Worm (Caenorhabditis elegans) whole organism, mixed stage, embryonic: Measurements from ENCODE around the gene Y82E9BR.22.
A peak's percentile ranks its signal among the peaks of the same experiment; 100 is the strongest.
"Not testable (repeated sequence)": the region's sequence is repeated elsewhere in the genome, so short reads cannot be mapped to it uniquely, and the experiment has no call there.

Source experiments
- M03D4.4 ChIP-seq: sonication (generic microtip); optimal IDR thresholded peaks from 2 replicates; lab custom pipeline; 2017; ENCODE audit warnings: mild to moderate bottlenecking, missing genetic modification characterization, missing compliant biosample characterization
- blmp-1 ChIP-seq: fragments of 150-350 bp; optimal IDR thresholded peaks from 2 replicates; lab custom pipeline; 2014; ENCODE audit warnings: missing biosample characterization, missing genetic modification characterization
- ceh-39 ChIP-seq: fragments of 150-350 bp; optimal IDR thresholded peaks from 2 replicates; lab custom pipeline; 2014; ENCODE audit warnings: missing biosample characterization, missing genetic modification characterization
- ceh-83 ChIP-seq: fragments of 200-800 bp; sonication (Bioruptor generic); optimal IDR thresholded peaks from 2 replicates; lab custom pipeline; 2018; ENCODE audit warnings: mild to moderate bottlenecking, missing genetic modification characterization, missing compliant biosample characterization
- ces-1 ChIP-seq: fragments of 150-350 bp; optimal IDR thresholded peaks from 2 replicates; lab custom pipeline; 2014; ENCODE audit warnings: missing biosample characterization, missing genetic modification reagents, missing genetic modification characterization
- drap-1 ChIP-seq: fragments of 200-800 bp; sonication (Bioruptor generic); optimal IDR thresholded peaks from 3 replicates; lab custom pipeline; 2018; ENCODE audit warnings: mild to moderate bottlenecking, missing genetic modification characterization, missing compliant biosample characterization
- elt-1 ChIP-seq: sonication (generic microtip); optimal IDR thresholded peaks from 2 replicates; lab custom pipeline; 2017; ENCODE audit warnings: missing genetic modification characterization, mild to moderate bottlenecking, missing compliant biosample characterization, antibody characterized with exemption, moderate library complexity, borderline replicate concordance; ENCODE audit not compliant: insufficient read depth
- elt-3 ChIP-seq: fragments of 150-350 bp; optimal IDR thresholded peaks from 2 replicates; lab custom pipeline; 2014; ENCODE audit warnings: missing biosample characterization, missing genetic modification characterization
- flh-1 ChIP-seq: fragments of 200-800 bp; sonication (Bioruptor generic); optimal IDR thresholded peaks from 2 replicates; lab custom pipeline; 2018; ENCODE audit warnings: mild to moderate bottlenecking, missing genetic modification characterization, moderate library complexity, missing compliant biosample characterization
- ham-2 ChIP-seq: fragments of 200-800 bp; sonication (Bioruptor generic); optimal IDR thresholded peaks from 2 replicates; lab custom pipeline; 2018; ENCODE audit warnings: mild to moderate bottlenecking, missing genetic modification characterization, missing compliant biosample characterization
- hlh-1 ChIP-seq: fragments of 150-350 bp; optimal IDR thresholded peaks from 2 replicates; lab custom pipeline; 2014; ENCODE audit warnings: missing biosample characterization, missing genetic modification reagents, missing genetic modification characterization
- lsy-2 ChIP-seq: fragments of 150-350 bp; optimal IDR thresholded peaks from 2 replicates; lab custom pipeline; 2014; ENCODE audit warnings: missing biosample characterization, missing genetic modification characterization
- mab-5 ChIP-seq: fragments of 150-350 bp; optimal IDR thresholded peaks from 2 replicates; lab custom pipeline; 2014; ENCODE audit warnings: missing biosample characterization, missing genetic modification characterization
- mep-1 ChIP-seq: fragments of 150-350 bp; optimal IDR thresholded peaks from 2 replicates; lab custom pipeline; 2017; ENCODE audit warnings: missing biosample characterization, missing genetic modification reagents, missing genetic modification characterization, inconsistent platforms
- mls-2 ChIP-seq: sonication (generic microtip); optimal IDR thresholded peaks from 2 replicates; lab custom pipeline; 2016; ENCODE audit warnings: mild to moderate bottlenecking, missing genetic modification characterization, moderate library complexity, missing compliant biosample characterization
- nhr-12 ChIP-seq: fragments of 150-350 bp; optimal IDR thresholded peaks from 2 replicates; lab custom pipeline; 2014; ENCODE audit warnings: missing biosample characterization, missing genetic modification characterization
- nhr-2 ChIP-seq: fragments of 150-350 bp; optimal IDR thresholded peaks from 2 replicates; lab custom pipeline; 2014; ENCODE audit warnings: missing biosample characterization, missing genetic modification characterization
- nhr-237 ChIP-seq: fragments of 150-350 bp; optimal IDR thresholded peaks from 2 replicates; lab custom pipeline; 2014; ENCODE audit warnings: missing biosample characterization, missing genetic modification characterization
- nhr-28 ChIP-seq: fragments of 150-350 bp; optimal IDR thresholded peaks from 2 replicates; lab custom pipeline; 2014; ENCODE audit warnings: missing biosample characterization, missing genetic modification characterization
- pha-4 ChIP-seq: fragments of 150-350 bp; optimal IDR thresholded peaks from 2 replicates; lab custom pipeline; 2018; ENCODE audit warnings: missing biosample characterization, missing genetic modification reagents, missing genetic modification characterization
- sem-2 ChIP-seq: fragments of 200-800 bp; sonication (Bioruptor generic); optimal IDR thresholded peaks from 2 replicates; lab custom pipeline; 2018; ENCODE audit warnings: mild to moderate bottlenecking, missing genetic modification characterization, missing compliant biosample characterization
- snpc-4 ChIP-seq: fragments of 150-350 bp; optimal IDR thresholded peaks from 2 replicates; lab custom pipeline; 2014; ENCODE audit warnings: missing biosample characterization, missing genetic modification characterization
- unc-120 ChIP-seq: sonication (generic microtip); optimal IDR thresholded peaks from 2 replicates; lab custom pipeline; 2017; ENCODE audit warnings: missing genetic modification characterization, missing compliant biosample characterization; ENCODE audit not compliant: poor library complexity, severe bottlenecking
- unc-39 ChIP-seq: fragments of 150-350 bp; optimal IDR thresholded peaks from 2 replicates; lab custom pipeline; 2014; ENCODE audit warnings: missing biosample characterization, missing genetic modification characterization
- ztf-11 ChIP-seq: fragments of 150-350 bp; optimal IDR thresholded peaks from 2 replicates; lab custom pipeline; 2014; ENCODE audit warnings: missing biosample characterization, missing genetic modification characterization

The Y82E9BR.22 gene

ce11 chrIII:1383483-1383882 is 25.6 kb downstream of the Y82E9BR.22 start:
- TF ChIP-seq nhr-237 = no peak
- TF ChIP-seq ztf-11 = no peak
- no peak for TF ChIP-seq flh-1
- TF ChIP-seq nhr-12 (tag; lab: Kevin White, UChicago) = no peak
- TF ChIP-seq lsy-2 (tag; lab: Kevin White, UChicago) = no peak
- TF ChIP-seq nhr-2 (tag; lab: Kevin White, UChicago) = no peak
- TF ChIP-seq unc-120 (tag; lab: Kevin White, UChicago) = no peak
- no peak for TF ChIP-seq unc-39
- TF ChIP-seq M03D4.4 (tag; lab: Kevin White, UChicago) = no peak
- no peak for TF ChIP-seq nhr-28
- TF ChIP-seq snpc-4 (tag; lab: Kevin White, UChicago) = no peak
- no peak for TF ChIP-seq ham-2
- TF ChIP-seq mab-5 (tag; lab: Kevin White, UChicago) = no peak
- TF ChIP-seq mls-2 = no peak
- TF ChIP-seq, all 35 proteins: peak for 0

DNA sequence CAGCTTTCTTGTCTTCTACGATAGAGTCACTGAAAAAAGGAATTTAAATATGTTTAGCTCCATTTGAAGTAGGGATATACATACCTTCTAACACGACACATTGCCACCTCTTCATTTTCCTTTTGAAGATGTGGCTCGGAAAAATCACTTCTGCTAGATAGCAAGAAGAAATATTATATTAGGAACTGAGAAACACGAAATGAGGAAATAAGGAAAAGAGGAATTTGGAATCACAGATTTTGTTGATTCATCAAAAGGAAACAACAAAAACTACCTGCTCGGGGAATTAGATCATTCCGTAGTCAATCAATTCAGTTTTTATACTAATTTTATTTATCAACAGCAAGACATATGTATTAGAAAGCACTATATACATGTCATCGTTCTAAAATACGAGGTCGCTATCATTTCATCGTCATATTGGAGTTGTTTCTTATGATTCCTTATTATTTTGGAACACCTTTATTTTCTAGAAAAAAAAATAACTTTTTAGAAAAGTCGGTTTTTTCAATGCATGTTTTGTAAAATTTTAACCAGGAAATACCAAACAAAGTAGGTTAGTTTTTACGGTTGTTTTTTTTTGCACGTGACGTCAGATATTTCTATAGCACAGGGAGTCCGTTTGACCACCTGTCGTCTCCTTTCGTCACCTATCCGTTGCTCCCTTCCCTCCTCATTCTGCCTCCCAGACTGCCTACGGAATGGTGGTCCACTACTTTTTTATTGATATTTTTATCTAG is 28.3 kb downstream of the Y82E9BR.22 start, which contains the start of the genes pals-21 and Y82E9BR.6:
Gene pals-21 (minus strand): TSS at position 101 of the 740 bp plus-strand sequence.
Gene Y82E9BR.6 (plus strand): TSS at position 690 of the 740 bp plus-strand sequence.
- TF ChIP-seq hlh-1 (tag; lab: Kevin White, UChicago) (peak; percentile 75), blmp-1 (tag; lab: Kevin White, UChicago) (no peak), flh-1 (no peak)

- not testable (repeated sequence) for TF ChIP-seq pha-4 (tag; lab: Kevin White, UChicago); ceh-83 (GFP tag; lab: Kevin White, UChicago); nhr-2 (tag; lab: Kevin White, UChicago)
- TF ChIP-seq, all 35 proteins: peak for 0; not testable (repeated sequence) for 35
Measured at ce11 chrIII:1377903-1378302, 31.1 kb downstream of the Y82E9BR.22 start, which contains the start of gene pals-40. pals-40 (minus strand) TSS chrIII:1378003.

DNA sequence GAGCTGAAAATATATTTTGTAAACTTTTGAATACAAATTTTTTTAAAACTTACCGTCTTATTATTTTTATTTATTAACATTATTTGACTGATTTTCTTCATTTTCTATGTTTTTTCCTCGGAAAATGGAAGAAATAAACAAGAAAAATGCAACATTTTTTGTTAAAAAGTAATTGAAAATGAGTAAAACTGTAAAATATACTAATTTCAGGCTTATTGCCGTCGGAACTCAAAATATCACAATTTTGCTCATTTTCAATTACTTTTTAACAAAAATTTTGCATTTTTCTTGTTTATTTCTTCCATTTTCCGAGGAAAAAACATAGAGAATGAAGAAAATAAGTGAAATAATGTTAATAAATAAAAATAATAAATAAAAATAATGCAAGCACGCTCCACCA is 33.5 kb downstream of the Y82E9BR.22 start, which contains the start of gene Y82E9BR.10:
Gene Y82E9BR.10 (minus strand): TSS at position 101 of the 400 bp plus-strand sequence.
- TF ChIP-seq hlh-1 (tag; lab: Kevin White, UChicago); ceh-83 (GFP tag; lab: Kevin White, UChicago); elt-3 (tag; lab: Kevin White, UChicago): not testable (repeated sequence)

DNA sequence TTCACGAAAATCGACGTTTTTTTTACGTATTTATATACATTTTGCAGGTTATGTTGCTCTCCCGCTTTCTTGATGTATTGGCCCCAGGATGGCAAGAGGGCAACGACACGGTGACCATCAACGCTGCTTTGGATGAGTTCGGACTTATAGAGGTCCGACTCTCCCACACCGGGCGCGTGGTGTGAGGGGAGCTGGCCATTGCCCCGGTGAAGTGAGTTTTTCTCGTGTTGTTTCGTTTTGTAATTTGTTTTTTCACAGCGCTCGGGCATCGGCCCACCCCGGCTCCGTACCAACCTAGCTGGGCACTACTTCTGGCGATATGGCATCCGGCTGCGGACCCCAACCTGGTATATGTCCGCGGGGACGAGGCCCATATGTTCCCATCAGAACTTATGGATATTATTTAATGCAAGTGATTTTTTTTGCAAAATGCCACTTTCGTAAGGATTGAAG is 34.7 kb downstream of the Y82E9BR.22 start, which contains the start of gene Y82E9BR.20:
Gene Y82E9BR.20 (plus strand): TSS at position 51 of the 453 bp plus-strand sequence.
- TF ChIP-seq drap-1 (GFP tag; lab: Kevin White, UChicago) (no peak), elt-1 (no peak), ceh-83 (GFP tag; lab: Kevin White, UChicago) (no peak), lsy-2 (tag; lab: Kevin White, UChicago) (no peak), M03D4.4 (tag; lab: Kevin White, UChicago) (no peak), ztf-11 (no peak), mep-1 (no peak)
- TF ChIP-seq, all 35 proteins: peak for 0

- TF ChIP-seq elt-3 (tag; lab: Kevin White, UChicago) = no peak
- no peak for TF ChIP-seq ceh-39 (tag; lab: Kevin White, UChicago)
- TF ChIP-seq flh-1 = no peak
- no peak for TF ChIP-seq sem-2 (GFP tag; lab: Kevin White, UChicago)
- peak; percentile 82 for TF ChIP-seq hlh-1 (tag; lab: Kevin White, UChicago)
- no peak for TF ChIP-seq unc-39
- TF ChIP-seq, all 35 proteins: peak for 1
Measured at ce11 chrIII:1372563-1372962, 36.5 kb downstream of the Y82E9BR.22 start.

DNA sequence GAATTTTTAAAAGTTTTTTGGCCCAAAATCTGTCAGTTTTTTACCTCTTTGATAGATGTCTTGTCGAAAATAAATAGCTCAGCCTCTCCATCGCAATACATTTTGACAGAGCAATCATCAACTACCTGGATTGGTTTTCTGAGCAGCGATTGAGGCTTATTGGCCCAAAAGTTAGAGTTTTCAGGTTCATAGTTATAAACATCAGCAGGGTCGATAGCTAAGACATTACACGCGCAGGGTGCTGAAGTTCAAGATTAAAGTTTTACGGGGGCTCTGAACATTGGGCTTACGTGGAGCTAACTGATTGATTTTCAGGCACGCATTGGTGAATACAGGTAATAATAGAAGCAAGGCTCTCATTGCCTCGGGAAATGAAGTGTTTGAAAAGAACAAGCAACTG is 49.4 kb downstream of the Y82E9BR.22 start, which contains the start of gene Y82E9BR.9:
Gene Y82E9BR.9 (minus strand): TSS at position 101 of the 400 bp plus-strand sequence.
- TF ChIP-seq ceh-83 (GFP tag; lab: Kevin White, UChicago) = no peak
- no peak for TF ChIP-seq ces-1 (GFP tag; lab: Kevin White, UChicago)
- no peak for TF ChIP-seq nhr-2 (tag; lab: Kevin White, UChicago)
- TF ChIP-seq sem-2 (GFP tag; lab: Kevin White, UChicago) = no peak
- TF ChIP-seq drap-1 (GFP tag; lab: Kevin White, UChicago) = no peak
- no peak for TF ChIP-seq snpc-4 (tag; lab: Kevin White, UChicago)
- no peak for TF ChIP-seq flh-1
- no peak for TF ChIP-seq ztf-11
- TF ChIP-seq, all 35 proteins: peak for 0
